Fruit fly (Drosophila melanogaster) whole organism, wandering third instar larva: ENCODE data around the gene Jon65Aiii.

ENCODE experiments used
- CG9705 ChIP-seq: fragments of 200-800 bp; sonication (Bioruptor generic); optimal IDR thresholded peaks from 2 replicates; lab custom pipeline; 2018; ENCODE audit warnings: missing biosample characterization, mild to moderate bottlenecking, missing genetic modification characterization
- Dfd ChIP-seq: fragments of >200 bp; optimal IDR thresholded peaks from 2 replicates; lab custom pipeline; 2017; ENCODE audit warnings: missing biosample characterization, missing genetic modification characterization
- Hr83 ChIP-seq: fragments of 200-300 bp; sonication (Bioruptor generic); optimal IDR thresholded peaks from 2 replicates; lab custom pipeline; 2016; ENCODE audit warnings: missing biosample characterization, mild to moderate bottlenecking, missing genetic modification characterization, moderate library complexity; ENCODE audit not compliant: poor library complexity, severe bottlenecking
- Myc ChIP-seq: fragments of >200 bp; optimal IDR thresholded peaks from 2 replicates; lab custom pipeline; 2017
- N ChIP-seq: fragments of >200 bp; optimal IDR thresholded peaks from 2 replicates; lab custom pipeline; 2018; ENCODE audit warnings: missing biosample characterization, missing external identifiers, missing genetic modification characterization
- psq ChIP-seq: fragments of 200-800 bp; sonication (Bioruptor generic); optimal IDR thresholded peaks from 3 replicates; lab custom pipeline; 2017; ENCODE audit warnings: missing biosample characterization, mild to moderate bottlenecking, missing genetic modification characterization, moderate library complexity

- TF ChIP-seq CG9705 (GFP tag; lab: Kevin White, UChicago): no peak
- no peak for TF ChIP-seq Dfd (GFP tag; lab: Kevin White, UChicago)
- TF ChIP-seq Hr83 (GFP tag; lab: Kevin White, UChicago): no peak
- no peak for TF ChIP-seq N (GFP tag; lab: Kevin White, UChicago)
- no peak for TF ChIP-seq psq (GFP tag; lab: Kevin White, UChicago)
- TF ChIP-seq Myc (lab: Kevin White, UChicago): no peak
Measured at dm6 chr3L:6034916-6035315, 15.6 kb upstream of the Jon65Aiii start, which contains the start of gene yip7.
